Worm (Caenorhabditis elegans) whole organism, young adult: ENCODE data around the gene elo-6.

Experiments
- B0019.2 ChIP-seq: fragments of 200-800 bp; sonication (Bioruptor generic); conservative IDR thresholded peaks from 2 replicates; pipeline ENCODE4 v1.3.6; 2022; ENCODE audit warnings: missing genetic modification reagents, missing genetic modification characterization, missing compliant biosample characterization
- B0035.1 ChIP-seq: sonication (generic microtip); optimal IDR thresholded peaks from 2 replicates; lab custom pipeline; 2016; ENCODE audit warnings: missing genetic modification characterization, mild to moderate bottlenecking, missing compliant biosample characterization, missing genotype, missing genetic modification reagents
- B0336.3 ChIP-seq: fragments of 200-800 bp; sonication (Bioruptor generic); IDR thresholded peaks from 2 replicates; pipeline ENCODE4 v1.3.6; 2022; ENCODE audit warnings: missing genetic modification characterization, missing compliant biosample characterization
- C17E4.6 ChIP-seq: fragments of 200-800 bp; sonication (Bioruptor generic); IDR thresholded peaks from 2 replicates; pipeline ENCODE4 v1.3.6; 2022; ENCODE audit warnings: missing genetic modification reagents, missing genetic modification characterization, missing compliant biosample characterization
- F22D6.2 ChIP-seq: sonication (generic microtip); optimal IDR thresholded peaks from 2 replicates; lab custom pipeline; 2016; ENCODE audit warnings: mild to moderate bottlenecking, missing genetic modification characterization, missing compliant biosample characterization
- Y79H2A.3 ChIP-seq: fragments of 200-800 bp; sonication (Bioruptor generic); conservative IDR thresholded peaks from 2 replicates; pipeline ENCODE4 v1.3.6; 2022; ENCODE audit warnings: missing genetic modification reagents, missing genetic modification characterization, missing compliant biosample characterization
- ZK185.1 ChIP-seq: sonication (generic microtip); optimal IDR thresholded peaks from 2 replicates; lab custom pipeline; 2016; ENCODE audit warnings: mild to moderate bottlenecking, missing genetic modification characterization, missing compliant biosample characterization; ENCODE audit not compliant: poor library complexity, severe bottlenecking
- aptf-2 ChIP-seq: fragments of 200-800 bp; sonication (Bioruptor generic); conservative IDR thresholded peaks from 2 replicates; pipeline ENCODE4 v1.3.6; 2022; ENCODE audit warnings: missing genetic modification reagents, missing genetic modification characterization, missing compliant biosample characterization
- cebp-1 ChIP-seq, 2 experiments: fragments of 200-800 bp in 1 of 2; sonication (Bioruptor generic) in 1 of 2; sonication (generic microtip) in 1 of 2; IDR thresholded peaks in 1 of 2; optimal IDR thresholded peaks in 1 of 2; 2 replicates each; pipeline versions ENCODE4 v1.3.6 to Lab custom; 2017 to 2022; ENCODE audit warnings: missing compliant biosample characterization in 2 of 2, missing genetic modification characterization in 2 of 2, mild to moderate bottlenecking in 1 of 2, missing genetic modification reagents in 1 of 2, moderate library complexity in 1 of 2
- ceh-100 ChIP-seq: fragments of 200-800 bp; sonication (Bioruptor generic); IDR thresholded peaks from 2 replicates; pipeline ENCODE4 v1.3.6; 2022; ENCODE audit warnings: missing genetic modification reagents, missing genetic modification characterization, missing compliant biosample characterization
- ceh-91 ChIP-seq: fragments of 200-800 bp; sonication (Bioruptor generic); IDR thresholded peaks from 2 replicates; pipeline ENCODE4 v1.3.6; 2022; ENCODE audit warnings: missing genetic modification reagents, missing genetic modification characterization, missing compliant biosample characterization
- dox-1 ChIP-seq: fragments of 200-800 bp; sonication (Bioruptor generic); IDR thresholded peaks from 2 replicates; pipeline ENCODE4 v1.3.6; 2022; ENCODE audit warnings: missing genetic modification reagents, missing genetic modification characterization, missing compliant biosample characterization
- hrde-1 ChIP-seq: sonication (generic microtip); optimal IDR thresholded peaks from 2 replicates; lab custom pipeline; 2016; ENCODE audit warnings: missing genetic modification characterization, mild to moderate bottlenecking, missing compliant biosample characterization, moderate library complexity, missing genotype, missing genetic modification reagents, borderline replicate concordance
- lir-1 ChIP-seq: fragments of 200-800 bp; sonication (Bioruptor generic); conservative IDR thresholded peaks from 2 replicates; pipeline ENCODE4 v1.3.6; 2022; ENCODE audit warnings: missing genetic modification reagents, missing genetic modification characterization, missing compliant biosample characterization
- lsy-27 ChIP-seq: sonication (generic microtip); optimal IDR thresholded peaks from 2 replicates; lab custom pipeline; 2017; ENCODE audit warnings: missing genetic modification characterization, mild to moderate bottlenecking, missing compliant biosample characterization, antibody characterized with exemption, missing genotype, borderline replicate concordance; ENCODE audit not compliant: insufficient read depth
- nfyb-1 ChIP-seq: fragments of 200-800 bp; sonication (Bioruptor generic); IDR thresholded peaks from 2 replicates; pipeline ENCODE4 v1.3.6; 2022; ENCODE audit warnings: missing genetic modification reagents, missing genetic modification characterization, missing compliant biosample characterization
- nhr-179 ChIP-seq: sonication (generic microtip); optimal IDR thresholded peaks from 2 replicates; lab custom pipeline; 2016; ENCODE audit warnings: mild to moderate bottlenecking, missing genetic modification characterization, missing compliant biosample characterization
- nhr-80 ChIP-seq: sonication (generic microtip); optimal IDR thresholded peaks from 2 replicates; lab custom pipeline; 2016; ENCODE audit warnings: missing genetic modification characterization, missing compliant biosample characterization
- rec-8 ChIP-seq, 2 experiments: sonication (generic microtip); optimal IDR thresholded peaks; 2 replicates each; lab custom pipeline; 2016; ENCODE audit warnings: mild to moderate bottlenecking in 2 of 2, missing genetic modification characterization in 2 of 2, missing genetic modification reagents in 2 of 2, missing genotype in 2 of 2, missing biosample characterization in 1 of 2, missing compliant biosample characterization in 1 of 2, moderate library complexity in 1 of 2
- rpc-1 ChIP-seq, 2 experiments: fragments of 150-350 bp in 1 of 2; sonication (generic microtip) in 1 of 2; optimal IDR thresholded peaks; 2 replicates each; lab custom pipeline; 2014 to 2018; ENCODE audit warnings: missing biosample characterization in 1 of 2, missing genetic modification characterization in 1 of 2, missing genetic modification reagents in 1 of 2, missing genotype in 1 of 2
- sdz-38 ChIP-seq: sonication (generic microtip); optimal IDR thresholded peaks from 2 replicates; lab custom pipeline; 2016; ENCODE audit warnings: missing genotype, missing genetic modification characterization, missing compliant biosample characterization
- snpc-3.4 ChIP-seq: sonication (generic microtip); optimal IDR thresholded peaks from 2 replicates; lab custom pipeline; 2017; ENCODE audit warnings: missing genetic modification characterization, mild to moderate bottlenecking, missing compliant biosample characterization, antibody characterized with exemption, moderate library complexity, missing genotype, missing genetic modification reagents
- tbp1 ChIP-seq: fragments of 200-800 bp; sonication (Bioruptor generic); optimal IDR thresholded peaks from 2 replicates; lab custom pipeline; 2018; ENCODE audit warnings: mild to moderate bottlenecking, missing genetic modification characterization, missing compliant biosample characterization
- tlf-1 ChIP-seq: fragments of 200-800 bp; sonication (Bioruptor generic); optimal IDR thresholded peaks from 2 replicates; lab custom pipeline; 2018; ENCODE audit warnings: mild to moderate bottlenecking, missing genetic modification characterization, missing compliant biosample characterization
- unc-62 ChIP-seq: fragments of 150-350 bp; optimal IDR thresholded peaks from 2 replicates; lab custom pipeline; 2014; ENCODE audit warnings: missing biosample characterization, missing genetic modification reagents, missing genetic modification characterization
- xnd-1 ChIP-seq: sonication (generic microtip); optimal IDR thresholded peaks from 2 replicates; lab custom pipeline; 2016; ENCODE audit warnings: missing genotype, missing genetic modification reagents, missing genetic modification characterization, missing compliant biosample characterization
- zfh-2 ChIP-seq: fragments of 200-800 bp; sonication (Bioruptor generic); conservative IDR thresholded peaks from 2 replicates; pipeline ENCODE4 v1.3.6; 2022; ENCODE audit warnings: missing genetic modification reagents, missing genetic modification characterization, missing compliant biosample characterization
- ztf-18 ChIP-seq: sonication (generic microtip); optimal IDR thresholded peaks from 2 replicates; lab custom pipeline; 2016; ENCODE audit warnings: missing genotype, mild to moderate bottlenecking, missing genetic modification characterization, missing compliant biosample characterization
- ztf-25 ChIP-seq: fragments of 200-800 bp; sonication (Bioruptor generic); IDR thresholded peaks from 2 replicates; pipeline ENCODE4 v1.3.6; 2022; ENCODE audit warnings: missing genetic modification reagents, missing genetic modification characterization, missing compliant biosample characterization

The elo-6 gene

ce11 chrIV:5411120-5411519, 22.8 kb upstream of the elo-6 start, which contains the start of gene ZK616.65:
Gene ZK616.65, minus strand, starts transcription at chrIV:5411220.
- TF ChIP-seq F22D6.2 (tag; lab: Kevin White, UChicago), result no peak
- no peak for TF ChIP-seq ZK185.1
- TF ChIP-seq ztf-25 (GFP tag; lab: Robert Waterston, UW), result no peak
- TF ChIP-seq rpc-1 (optimal IDR thresholded peaks at IDR 0.05; lab: Kevin White, UChicago), result no peak
- no peak for TF ChIP-seq rpc-1 (tag; optimal IDR thresholded peaks at IDR 0.05; lab: Kevin White, UChicago)
- no peak for TF ChIP-seq unc-62
- no peak for TF ChIP-seq ceh-91 (GFP tag; lab: Robert Waterston, UW)
- no peak for TF ChIP-seq B0019.2 (GFP tag; lab: Robert Waterston, UW)
- no peak for TF ChIP-seq B0336.3 (GFP tag; lab: Robert Waterston, UW)

ce11 chrIV:5409112-5409511, 20.8 kb upstream of the elo-6 start:
- TF ChIP-seq zfh-2 (GFP tag; lab: Robert Waterston, UW) (no peak), lsy-27 (tag; lab: Kevin White, UChicago) (no peak), nfyb-1 (GFP tag; lab: Robert Waterston, UW) (no peak), aptf-2 (GFP tag; lab: Robert Waterston, UW) (no peak), ztf-18 (no peak), nhr-80 (tag; lab: Kevin White, UChicago) (no peak), hrde-1 (tag; lab: Kevin White, UChicago) (no peak), C17E4.6 (GFP tag; lab: Robert Waterston, UW) (no peak)
- TF ChIP-seq, all 124 proteins: peak for 0

- TF ChIP-seq ztf-18, result no peak
- no peak for TF ChIP-seq Y79H2A.3
- no peak for TF ChIP-seq cebp-1 (GFP tag; IDR thresholded peaks at IDR 0.05; lab: Robert Waterston, UW)
- TF ChIP-seq cebp-1 (tag; optimal IDR thresholded peaks at IDR 0.05; lab: Kevin White, UChicago), result no peak
- TF ChIP-seq tlf-1 (GFP tag; lab: Kevin White, UChicago), result no peak
- TF ChIP-seq hrde-1 (tag; lab: Kevin White, UChicago), result no peak
- TF ChIP-seq dox-1 (GFP tag; lab: Robert Waterston, UW), result no peak
- TF ChIP-seq B0035.1 (tag; lab: Kevin White, UChicago), result no peak
- no peak for TF ChIP-seq nhr-80 (tag; lab: Kevin White, UChicago)
- no peak for TF ChIP-seq tbp1 (GFP tag; lab: Kevin White, UChicago)
Measured at ce11 chrIV:5405345-5405744, 17.0 kb upstream of the elo-6 start, which contains the start of gene ZK616.61. Gene ZK616.61, plus strand, starts transcription at chrIV:5405645.

- TF ChIP-seq sdz-38 (tag; lab: Kevin White, UChicago), result no peak
- no peak for TF ChIP-seq xnd-1
- no peak for TF ChIP-seq lir-1 (GFP tag; lab: Robert Waterston, UW)
- TF ChIP-seq ceh-100 (GFP tag; lab: Robert Waterston, UW), result no peak
- no peak for TF ChIP-seq nhr-179
- no peak for TF ChIP-seq rec-8 (tag; optimal IDR thresholded peaks at IDR 0.05; lab: Kevin White, UChicago)
Measured at ce11 chrIV:5400609-5401008, 12.2 kb upstream of the elo-6 start, which contains the start of gene ZK616.1. Gene ZK616.1, plus strand, starts transcription at chrIV:5400909.

- no peak for TF ChIP-seq snpc-3.4
Measured at ce11 chrIV:5397539-5397938, 9.2 kb upstream of the elo-6 start, which contains the start of gene ZK616.2. Gene ZK616.2, plus strand, starts transcription at chrIV:5397839.
